Worm (Caenorhabditis elegans) whole organism, L4 larva: Measurements from ENCODE around the gene ech-9.

Experiments used
- ceh-82 ChIP-seq: sonication (generic microtip); optimal IDR thresholded peaks from 2 replicates; lab custom pipeline; 2017; ENCODE audit warnings: missing biosample characterization, missing genetic modification characterization
- daf-16 ChIP-seq, 3 experiments: sonication (generic microtip); optimal IDR thresholded peaks; 2 replicates each; lab custom pipeline; 2016 to 2017; ENCODE audit warnings: missing genetic modification characterization in 3 of 3, missing genetic modification reagents in 3 of 3, mild to moderate bottlenecking in 2 of 3, missing compliant biosample characterization in 2 of 3, missing biosample characterization in 1 of 3, moderate library complexity in 1 of 3
- fos-1 ChIP-seq: fragments of 150-350 bp; optimal IDR thresholded peaks from 2 replicates; lab custom pipeline; 2014; ENCODE audit warnings: missing biosample characterization, missing genetic modification characterization
- nhr-237 ChIP-seq: sonication (generic microtip); optimal IDR thresholded peaks from 2 replicates; lab custom pipeline; 2017; ENCODE audit warnings: missing biosample characterization, missing genetic modification characterization

- TF ChIP-seq nhr-237 (tag; lab: Kevin White, UChicago): no peak
- no peak for TF ChIP-seq fos-1 (tag; lab: Kevin White, UChicago)
- TF ChIP-seq ceh-82 (tag; lab: Kevin White, UChicago): no peak
- TF ChIP-seq daf-16 (GFP tag; optimal IDR thresholded peaks at IDR 0.05; lab: Kevin White, UChicago): no peak
- no peak for TF ChIP-seq daf-16 (tag; optimal IDR thresholded peaks at IDR 0.05; lab: Kevin White, UChicago)
Observed at ce11 chrIV:10251764-10252163, 16.6 kb upstream of the ech-9 start.
